Worm (Caenorhabditis elegans) whole organism, L2 larva: ENCODE data around the gene C34C12.12.
A peak's percentile ranks its signal among the peaks of the same experiment; 100 is the strongest.

Experiments used
- C34F6.9 ChIP-seq: fragments of 150-350 bp; optimal IDR thresholded peaks from 2 replicates; lab custom pipeline; 2014; ENCODE audit warnings: missing biosample characterization, missing genetic modification characterization
- F13H6.1 ChIP-seq: sonication (generic microtip); optimal IDR thresholded peaks from 2 replicates; lab custom pipeline; 2016; ENCODE audit warnings: missing genetic modification characterization, missing compliant biosample characterization
- R02D3.7 ChIP-seq: fragments of 150-350 bp; optimal IDR thresholded peaks from 2 replicates; lab custom pipeline; 2014; ENCODE audit warnings: missing biosample characterization, missing genetic modification characterization
- Y55F3AM.14 ChIP-seq: fragments of 200-800 bp; sonication (Bioruptor generic); optimal IDR thresholded peaks from 2 replicates; lab custom pipeline; 2018; ENCODE audit warnings: mild to moderate bottlenecking, missing genetic modification characterization, missing compliant biosample characterization
- ZK546.5 ChIP-seq: sonication (generic microtip); optimal IDR thresholded peaks from 2 replicates; lab custom pipeline; 2017; ENCODE audit warnings: missing biosample characterization, missing genetic modification characterization
- alr-1 ChIP-seq: fragments of 150-350 bp; optimal IDR thresholded peaks from 2 replicates; lab custom pipeline; 2014; ENCODE audit warnings: missing biosample characterization, missing genetic modification characterization
- ama-1 ChIP-seq: fragments of 150-350 bp; optimal IDR thresholded peaks from 2 replicates; lab custom pipeline; 2018; ENCODE audit warnings: inconsistent platforms
- blmp-1 ChIP-seq: sonication (generic microtip); optimal IDR thresholded peaks from 2 replicates; lab custom pipeline; 2017; ENCODE audit warnings: missing genetic modification characterization, mild to moderate bottlenecking, missing compliant biosample characterization, antibody characterized with exemption, moderate library complexity; ENCODE audit not compliant: insufficient read depth
- ceh-16 ChIP-seq: fragments of 150-350 bp; optimal IDR thresholded peaks from 2 replicates; lab custom pipeline; 2014; ENCODE audit warnings: missing biosample characterization, missing genetic modification characterization
- crh-2 ChIP-seq: sonication (generic microtip); optimal IDR thresholded peaks from 2 replicates; lab custom pipeline; 2017; ENCODE audit warnings: missing biosample characterization, missing genetic modification characterization
- dmd-4 ChIP-seq: sonication (generic microtip); optimal IDR thresholded peaks from 2 replicates; lab custom pipeline; 2017; ENCODE audit warnings: missing biosample characterization, missing genetic modification characterization
- elt-1 ChIP-seq: fragments of 150-350 bp; optimal IDR thresholded peaks from 2 replicates; lab custom pipeline; 2014; ENCODE audit warnings: missing biosample characterization, missing genetic modification characterization
- elt-3 ChIP-seq: sonication (generic microtip); optimal IDR thresholded peaks from 2 replicates; lab custom pipeline; 2017; ENCODE audit warnings: missing biosample characterization, missing genetic modification characterization
- lin-11 ChIP-seq: fragments of 150-350 bp; sonication (generic microtip); optimal IDR thresholded peaks from 2 replicates; lab custom pipeline; 2014; ENCODE audit warnings: missing biosample characterization, missing genetic modification characterization, inconsistent platforms, mixed read lengths
- lin-39 ChIP-seq: fragments of 150-350 bp; optimal IDR thresholded peaks from 2 replicates; lab custom pipeline; 2014; ENCODE audit warnings: missing biosample characterization, missing genetic modification reagents, missing genetic modification characterization
- mab-5 ChIP-seq: fragments of 150-350 bp; optimal IDR thresholded peaks from 2 replicates; lab custom pipeline; 2014; ENCODE audit warnings: missing biosample characterization, missing genetic modification characterization
- mbf-1 ChIP-seq: sonication (generic microtip); optimal IDR thresholded peaks from 2 replicates; lab custom pipeline; 2017; ENCODE audit warnings: missing biosample characterization, missing genetic modification characterization
- mdl-1 ChIP-seq, 2 experiments: fragments of 150-350 bp in 1 of 2; sonication (generic microtip) in 1 of 2; optimal IDR thresholded peaks; 2 replicates each; lab custom pipeline; 2017; ENCODE audit warnings: missing biosample characterization in 2 of 2, missing genetic modification characterization in 2 of 2
- nhr-10 ChIP-seq: sonication (generic microtip); optimal IDR thresholded peaks from 2 replicates; lab custom pipeline; 2017; ENCODE audit warnings: missing biosample characterization, missing genetic modification characterization
- nhr-11 ChIP-seq: fragments of 150-350 bp; optimal IDR thresholded peaks from 2 replicates; lab custom pipeline; 2014; ENCODE audit warnings: missing biosample characterization, missing genetic modification characterization
- nhr-21 ChIP-seq: fragments of 150-350 bp; optimal IDR thresholded peaks from 2 replicates; lab custom pipeline; 2014; ENCODE audit warnings: missing biosample characterization, missing genetic modification characterization
- nhr-23 ChIP-seq: fragments of 150-350 bp; optimal IDR thresholded peaks from 2 replicates; lab custom pipeline; 2014; ENCODE audit warnings: missing biosample characterization, missing genetic modification reagents, missing genetic modification characterization
- nhr-237 ChIP-seq: fragments of 150-350 bp; optimal IDR thresholded peaks from 2 replicates; lab custom pipeline; 2014; ENCODE audit warnings: missing biosample characterization, missing genetic modification characterization
- peb-1 ChIP-seq: fragments of 150-350 bp; optimal IDR thresholded peaks from 2 replicates; lab custom pipeline; 2014; ENCODE audit warnings: missing biosample characterization, missing genetic modification characterization
- skn-1 ChIP-seq: sonication (generic microtip); optimal IDR thresholded peaks from 2 replicates; lab custom pipeline; 2017; ENCODE audit warnings: missing biosample characterization, missing genetic modification characterization
- sma-3 ChIP-seq: sonication (generic microtip); optimal IDR thresholded peaks from 2 replicates; lab custom pipeline; 2016; ENCODE audit warnings: missing genetic modification reagents, missing genetic modification characterization, missing compliant biosample characterization
- sma-9 ChIP-seq, 2 experiments: fragments of 150-350 bp in 1 of 2; sonication (generic microtip) in 1 of 2; optimal IDR thresholded peaks; 2 replicates each; lab custom pipeline; 2014 to 2016; ENCODE audit warnings: missing genetic modification characterization in 2 of 2, mild to moderate bottlenecking in 1 of 2, missing biosample characterization in 1 of 2, missing compliant biosample characterization in 1 of 2, missing genetic modification reagents in 1 of 2, moderate library complexity in 1 of 2
- snpc-4 ChIP-seq: fragments of 150-350 bp; optimal IDR thresholded peaks from 2 replicates; lab custom pipeline; 2014; ENCODE audit warnings: missing biosample characterization, missing genetic modification characterization
- unc-39 ChIP-seq: fragments of 150-350 bp; optimal IDR thresholded peaks from 2 replicates; lab custom pipeline; 2014; ENCODE audit warnings: missing biosample characterization, missing genetic modification characterization
- unc-55 ChIP-seq: fragments of 150-350 bp; sonication (generic microtip); optimal IDR thresholded peaks from 3 replicates; lab custom pipeline; 2014; ENCODE audit warnings: missing biosample characterization, missing genetic modification reagents, missing genetic modification characterization
- zag-1 ChIP-seq: fragments of 150-350 bp; optimal IDR thresholded peaks from 2 replicates; lab custom pipeline; 2014; ENCODE audit warnings: missing biosample characterization, missing genetic modification characterization
- ztf-1 ChIP-seq: fragments of 200-800 bp; sonication (Bioruptor generic); conservative IDR thresholded peaks from 2 replicates; pipeline ENCODE4 v1.3.6; 2022; ENCODE audit warnings: missing genetic modification characterization, missing compliant biosample characterization
- ztf-11 ChIP-seq: sonication (generic microtip); optimal IDR thresholded peaks from 2 replicates; lab custom pipeline; 2017; ENCODE audit warnings: missing biosample characterization, missing genetic modification characterization
- ztf-4 ChIP-seq: fragments of 150-350 bp; optimal IDR thresholded peaks from 2 replicates; lab custom pipeline; 2014; ENCODE audit warnings: missing biosample characterization, missing genetic modification characterization

The C34C12.12 gene

DNA sequence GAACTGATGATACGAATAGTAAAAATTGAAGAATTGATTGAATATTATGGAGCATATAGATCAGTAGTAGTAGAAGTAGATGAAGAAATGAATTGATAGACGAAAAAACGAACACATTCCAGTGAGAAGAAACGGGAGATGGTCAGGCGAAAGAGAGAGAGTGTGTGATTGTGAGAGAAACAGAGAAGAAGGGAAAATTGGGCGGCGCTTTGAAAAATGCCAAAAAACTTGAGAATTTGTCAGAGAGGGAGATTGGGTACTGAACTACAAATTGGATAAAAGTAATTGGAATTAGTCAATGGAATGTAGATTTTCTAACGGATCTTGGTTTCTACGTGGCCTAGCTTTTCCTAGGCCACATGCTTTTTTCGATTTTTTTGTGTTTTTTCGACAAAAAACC is 35.2 kb downstream of the C34C12.12 start, which contains the start of gene C34C12.7:
Gene C34C12.7 (minus strand): TSS at position 118 of the 400 bp plus-strand sequence.
- TF ChIP-seq dmd-4 (tag; lab: Kevin White, UChicago) (no peak), ZK546.5 (tag; lab: Kevin White, UChicago) (no peak), ama-1 (lab: Kevin White, UChicago) (no peak), nhr-237 (tag; lab: Kevin White, UChicago) (no peak), ztf-4 (tag; lab: Kevin White, UChicago) (no peak), mbf-1 (tag; lab: Kevin White, UChicago) (no peak), mdl-1 (tag; optimal IDR thresholded peaks at IDR 0.05; lab: Kevin White, UChicago) (no peak), mab-5 (tag; lab: Kevin White, UChicago) (no peak), alr-1 (no peak), nhr-11 (no peak), ztf-11 (tag; lab: Kevin White, UChicago) (no peak)

DNA sequence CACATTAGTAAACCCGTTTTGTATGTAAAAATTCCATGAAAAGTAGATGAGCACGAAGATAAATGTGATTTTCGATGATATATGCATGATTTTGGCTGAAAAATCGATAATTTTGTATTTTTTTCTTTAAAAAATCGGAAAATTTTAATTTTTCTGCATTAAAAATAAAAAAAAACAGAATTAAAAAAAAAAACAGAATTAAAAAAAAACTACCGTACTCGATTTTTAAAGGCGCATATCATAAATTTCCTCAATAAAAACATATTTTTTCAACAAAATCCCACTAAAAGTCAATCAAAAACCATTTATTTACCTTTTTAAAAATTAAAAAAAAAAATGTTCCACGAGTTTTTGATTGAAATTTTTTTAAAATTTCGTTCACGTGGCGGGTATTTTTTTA is 40.1 kb downstream of the C34C12.12 start, which contains the start of gene gly-14:
Gene gly-14 (minus strand): TSS at position 101 of the 400 bp plus-strand sequence.
- TF ChIP-seq ceh-16 (tag; lab: Kevin White, UChicago) (no peak), ztf-1 (GFP tag; lab: Robert Waterston, UW) (no peak), C34F6.9 (tag; lab: Kevin White, UChicago) (no peak), nhr-10 (tag; lab: Kevin White, UChicago) (no peak), zag-1 (tag; lab: Kevin White, UChicago) (no peak), unc-55 (GFP tag; lab: Kevin White, UChicago) (no peak), blmp-1 (tag; lab: Kevin White, UChicago) (no peak), lin-39 (tag; lab: Kevin White, UChicago) (no peak), R02D3.7 (tag; lab: Kevin White, UChicago) (no peak), elt-1 (tag; lab: Kevin White, UChicago) (no peak), skn-1 (tag; lab: Kevin White, UChicago) (no peak), snpc-4 (no peak), sma-9 (GFP tag; optimal IDR thresholded peaks at IDR 0.05; lab: Kevin White, UChicago) (no peak), sma-9 (tag; optimal IDR thresholded peaks at IDR 0.05; lab: Kevin White, UChicago) (no peak), ama-1 (lab: Kevin White, UChicago) (no peak), peb-1 (no peak), mdl-1 (tag; optimal IDR thresholded peaks at IDR 0.05; lab: Kevin White, UChicago) (no peak), unc-39 (tag; lab: Kevin White, UChicago) (no peak)

DNA sequence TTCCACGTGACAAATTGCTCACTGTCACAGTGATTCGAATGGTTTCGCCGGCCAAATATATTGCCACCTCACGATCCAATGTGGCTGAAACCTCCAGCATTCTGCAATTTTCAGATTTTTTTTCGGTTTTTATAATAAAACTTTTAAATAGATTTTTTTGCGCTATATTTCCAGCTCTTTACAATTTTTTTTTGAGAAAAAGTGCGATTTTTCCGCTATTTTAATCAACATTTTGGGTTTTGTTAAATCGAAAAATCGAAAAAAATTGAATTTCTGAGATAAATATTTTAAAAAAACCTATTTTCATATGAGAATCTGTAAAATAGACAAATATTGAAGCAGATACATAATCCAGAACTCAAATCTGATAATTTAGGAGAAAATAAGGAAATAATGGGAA is 46.0 kb downstream of the C34C12.12 start, which contains the start of gene M01F1.9:
Gene M01F1.9 (minus strand): TSS at position 101 of the 400 bp plus-strand sequence.
- TF ChIP-seq sma-9 (GFP tag; optimal IDR thresholded peaks at IDR 0.05; lab: Kevin White, UChicago) (no peak), sma-9 (tag; optimal IDR thresholded peaks at IDR 0.05; lab: Kevin White, UChicago) (no peak), C34F6.9 (tag; lab: Kevin White, UChicago) (no peak), lin-11 (no peak), Y55F3AM.14 (GFP tag; lab: Kevin White, UChicago) (no peak), nhr-11 (no peak), sma-3 (GFP tag; lab: Kevin White, UChicago) (no peak), nhr-21 (tag; lab: Kevin White, UChicago) (no peak), ama-1 (lab: Kevin White, UChicago) (no peak), lin-39 (tag; lab: Kevin White, UChicago) (no peak), zag-1 (tag; lab: Kevin White, UChicago) (no peak), mab-5 (tag; lab: Kevin White, UChicago) (no peak), unc-39 (tag; lab: Kevin White, UChicago) (no peak), ztf-1 (GFP tag; lab: Robert Waterston, UW) (no peak)

DNA sequence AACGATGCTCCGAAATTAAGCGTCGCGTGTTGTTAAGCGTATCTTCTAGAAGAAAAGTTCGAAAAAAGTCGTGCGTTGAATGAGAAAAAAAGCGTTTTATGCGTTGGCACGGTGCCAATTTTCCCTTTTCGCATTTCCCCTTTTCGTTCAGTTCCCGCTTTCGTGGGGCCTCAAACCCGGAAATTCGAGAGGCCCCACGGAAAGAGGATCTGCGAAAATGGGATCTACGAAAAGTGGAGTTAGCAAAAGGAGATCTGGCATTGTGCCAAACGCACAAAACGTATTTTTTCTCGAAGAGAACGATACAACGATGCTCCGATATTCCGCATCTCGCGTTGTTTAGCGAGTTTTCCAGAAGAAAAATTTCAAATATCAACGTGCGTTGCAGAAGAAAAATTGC is 46.9 kb downstream of the C34C12.12 start:
- TF ChIP-seq elt-3 (no peak), ZK546.5 (tag; lab: Kevin White, UChicago) (no peak), F13H6.1 (tag; lab: Kevin White, UChicago) (peak; percentile 16), unc-55 (GFP tag; lab: Kevin White, UChicago) (peak; percentile 57), sma-3 (GFP tag; lab: Kevin White, UChicago) (peak; percentile 5), crh-2 (no peak), nhr-23 (no peak)
